Worm (Caenorhabditis elegans) whole organism, L4 larva: ENCODE data around the gene Y37D8A.6.
A peak's percentile ranks its signal among the peaks of the same experiment; 100 is the strongest.

Experiments used
- F26F4.8 ChIP-seq: fragments of 200-800 bp; sonication (Bioruptor generic); conservative IDR thresholded peaks from 2 replicates; pipeline ENCODE4 v1.3.6; 2022; ENCODE audit warnings: missing genetic modification characterization, missing compliant biosample characterization
- T26A8.4 ChIP-seq: fragments of 200-800 bp; sonication (Bioruptor generic); IDR thresholded peaks from 2 replicates; pipeline ENCODE4 v1.3.6; 2022; ENCODE audit warnings: missing genetic modification characterization, missing compliant biosample characterization
- Y105C5A.15 ChIP-seq: fragments of 200-800 bp; sonication (Bioruptor generic); IDR thresholded peaks from 2 replicates; pipeline ENCODE4 v1.3.6; 2022; ENCODE audit warnings: missing genetic modification characterization, missing compliant biosample characterization
- Y48G9A.11 ChIP-seq: fragments of 200-800 bp; sonication (Bioruptor generic); IDR thresholded peaks from 2 replicates; pipeline ENCODE4 v1.3.6; 2022; ENCODE audit warnings: missing genetic modification reagents, missing genetic modification characterization, missing compliant biosample characterization
- Y75B8A.6 ChIP-seq: fragments of 200-800 bp; sonication (Bioruptor generic); IDR thresholded peaks from 2 replicates; pipeline ENCODE4 v1.3.6; 2022; ENCODE audit warnings: missing genetic modification reagents, missing genetic modification characterization, missing compliant biosample characterization
- ZK337.2 ChIP-seq: fragments of 200-800 bp; sonication (Bioruptor generic); IDR thresholded peaks from 2 replicates; pipeline ENCODE4 v1.3.6; 2022; ENCODE audit warnings: missing genetic modification reagents, missing genetic modification characterization, missing compliant biosample characterization
- aha-1 ChIP-seq: fragments of 150-350 bp; peaks from one replicate; lab custom pipeline; 2014; ENCODE audit warnings: missing biosample characterization, missing genetic modification characterization
- aly-2 ChIP-seq: sonication (generic microtip); optimal IDR thresholded peaks from 2 replicates; lab custom pipeline; 2018; ENCODE audit warnings: missing biosample characterization, missing genetic modification characterization
- arid-1 ChIP-seq: fragments of 200-800 bp; sonication (Bioruptor generic); conservative IDR thresholded peaks from 2 replicates; pipeline ENCODE4 v1.3.6; 2022; ENCODE audit warnings: missing genetic modification reagents, missing genetic modification characterization, missing compliant biosample characterization
- ceh-20 ChIP-seq: fragments of 200-800 bp; sonication (Bioruptor generic); IDR thresholded peaks from 2 replicates; pipeline ENCODE4 v1.3.6; 2022; ENCODE audit warnings: missing genetic modification reagents, missing genetic modification characterization, missing compliant biosample characterization
- ceh-28 ChIP-seq: fragments of 150-350 bp; optimal IDR thresholded peaks from 2 replicates; lab custom pipeline; 2014; ENCODE audit warnings: missing biosample characterization, missing genetic modification reagents, missing genetic modification characterization
- ces-1 ChIP-seq: fragments of 150-350 bp; sonication (generic microtip); optimal IDR thresholded peaks from 4 replicates; lab custom pipeline; 2014; ENCODE audit warnings: missing biosample characterization, missing genetic modification reagents, missing genetic modification characterization
- cey-2 ChIP-seq: sonication (generic microtip); optimal IDR thresholded peaks from 3 replicates; lab custom pipeline; 2017; ENCODE audit warnings: missing genetic modification characterization, mild to moderate bottlenecking, missing compliant biosample characterization, antibody characterized with exemption, borderline replicate concordance; ENCODE audit not compliant: insufficient read depth
- daf-19 ChIP-seq: fragments of 200-800 bp; sonication (Bioruptor generic); conservative IDR thresholded peaks from 2 replicates; pipeline ENCODE4 v1.3.6; 2022; ENCODE audit warnings: missing genetic modification characterization, missing compliant biosample characterization
- dmd-6 ChIP-seq: fragments of 200-800 bp; sonication (Bioruptor generic); IDR thresholded peaks from 2 replicates; pipeline ENCODE4 v1.3.6; 2022; ENCODE audit warnings: missing genetic modification reagents, missing genetic modification characterization, missing compliant biosample characterization
- dmd-9 ChIP-seq: fragments of 200-800 bp; sonication (Bioruptor generic); IDR thresholded peaks from 2 replicates; pipeline ENCODE4 v1.3.6; 2022; ENCODE audit warnings: missing genetic modification reagents, missing genetic modification characterization, missing compliant biosample characterization
- duxl-1 ChIP-seq: sonication (generic microtip); optimal IDR thresholded peaks from 2 replicates; lab custom pipeline; 2016; ENCODE audit warnings: mild to moderate bottlenecking, missing genetic modification characterization, moderate library complexity, missing compliant biosample characterization; ENCODE audit not compliant: poor library complexity
- dve-1 ChIP-seq: sonication (generic microtip); optimal IDR thresholded peaks from 2 replicates; lab custom pipeline; 2017; ENCODE audit warnings: antibody characterized with exemption, mild to moderate bottlenecking, missing genetic modification characterization, missing compliant biosample characterization; ENCODE audit not compliant: insufficient read depth
- egl-27 ChIP-seq: sonication (generic microtip); optimal IDR thresholded peaks from 3 replicates; lab custom pipeline; 2017; ENCODE audit warnings: missing biosample characterization, missing genetic modification reagents, missing genetic modification characterization
- egl-43 ChIP-seq: fragments of 200-800 bp; sonication (Bioruptor generic); IDR thresholded peaks from 2 replicates; pipeline ENCODE4 v1.3.6; 2022; ENCODE audit warnings: missing genetic modification reagents, missing genetic modification characterization, missing compliant biosample characterization
- gei-8 ChIP-seq: fragments of 200-800 bp; sonication (Bioruptor generic); optimal IDR thresholded peaks from 2 replicates; lab custom pipeline; 2018; ENCODE audit warnings: mild to moderate bottlenecking, missing genetic modification characterization, missing compliant biosample characterization
- hif-1 ChIP-seq, 2 experiments: sonication (generic microtip); optimal IDR thresholded peaks; 2 replicates each; lab custom pipeline; 2016 to 2017; ENCODE audit warnings: missing compliant biosample characterization in 2 of 2, missing genetic modification characterization in 2 of 2, missing genetic modification reagents in 2 of 2, missing genotype in 2 of 2, mild to moderate bottlenecking in 1 of 2
- hlh-11 ChIP-seq: fragments of 200-800 bp; sonication (Bioruptor generic); optimal IDR thresholded peaks from 2 replicates; lab custom pipeline; 2018; ENCODE audit warnings: mild to moderate bottlenecking, missing genetic modification characterization, missing compliant biosample characterization
- hlh-30 ChIP-seq: sonication (generic microtip); optimal IDR thresholded peaks from 2 replicates; lab custom pipeline; 2017; ENCODE audit warnings: antibody characterized with exemption, mild to moderate bottlenecking, missing genetic modification characterization, missing compliant biosample characterization; ENCODE audit not compliant: insufficient read depth
- lin-1 ChIP-seq: fragments of 200-800 bp; sonication (Bioruptor generic); IDR thresholded peaks from 2 replicates; pipeline ENCODE4 v1.3.6; 2022; ENCODE audit warnings: missing genetic modification reagents, missing genetic modification characterization, missing compliant biosample characterization
- lin-13 ChIP-seq: fragments of 150-350 bp; optimal IDR thresholded peaks from 2 replicates; lab custom pipeline; 2014; ENCODE audit warnings: missing biosample characterization, missing genetic modification reagents, missing genetic modification characterization
- lin-38 ChIP-seq: fragments of 200-800 bp; sonication (Bioruptor generic); IDR thresholded peaks from 2 replicates; pipeline ENCODE4 v1.3.6; 2022; ENCODE audit warnings: missing genetic modification reagents, missing genetic modification characterization, missing compliant biosample characterization
- lsy-2 ChIP-seq, 2 experiments: fragments of 150-350 bp in 1 of 2; sonication (generic microtip) in 1 of 2; optimal IDR thresholded peaks; 2 replicates each; lab custom pipeline; 2014 to 2017; ENCODE audit warnings: missing biosample characterization in 2 of 2, missing genetic modification characterization in 2 of 2
- mdl-1 ChIP-seq, 2 experiments: fragments of 150-350 bp in 1 of 2; sonication (generic microtip) in 1 of 2; optimal IDR thresholded peaks; 2 replicates each; lab custom pipeline; 2014 to 2017; ENCODE audit warnings: missing biosample characterization in 2 of 2, missing genetic modification characterization in 2 of 2
- mep-1 ChIP-seq: fragments of 150-350 bp; sonication (generic microtip); optimal IDR thresholded peaks from 3 replicates; lab custom pipeline; 2014; ENCODE audit warnings: missing biosample characterization, missing genetic modification characterization
- mes-2 ChIP-seq: sonication (generic microtip); optimal IDR thresholded peaks from 2 replicates; lab custom pipeline; 2016; ENCODE audit warnings: missing genotype, mild to moderate bottlenecking, missing genetic modification characterization, missing compliant biosample characterization; ENCODE audit not compliant: poor library complexity, severe bottlenecking
- nhr-111 ChIP-seq: fragments of 200-800 bp; sonication (Bioruptor generic); optimal IDR thresholded peaks from 2 replicates; lab custom pipeline; 2018; ENCODE audit warnings: mild to moderate bottlenecking, missing genetic modification characterization, missing compliant biosample characterization
- nhr-28 ChIP-seq: fragments of 150-350 bp; optimal IDR thresholded peaks from 2 replicates; lab custom pipeline; 2014; ENCODE audit warnings: missing biosample characterization, missing genetic modification characterization
- nhr-48 ChIP-seq: sonication (generic microtip); optimal IDR thresholded peaks from 2 replicates; lab custom pipeline; 2016; ENCODE audit warnings: mild to moderate bottlenecking, missing genetic modification characterization, missing compliant biosample characterization
- pha-4 ChIP-seq, 2 experiments: fragments of 150-350 bp in 1 of 2; fragments of 200-800 bp in 1 of 2; sonication (Bioruptor generic) in 1 of 2; IDR thresholded peaks in 1 of 2; optimal IDR thresholded peaks in 1 of 2; 2 replicates each; pipeline versions ENCODE4 v1.3.6 to Lab custom; 2014 to 2022; ENCODE audit warnings: missing genetic modification characterization in 2 of 2, missing genetic modification reagents in 2 of 2, missing biosample characterization in 1 of 2, missing compliant biosample characterization in 1 of 2
- saeg-2 ChIP-seq: fragments of 200-800 bp; sonication (Bioruptor generic); IDR thresholded peaks from 2 replicates; pipeline ENCODE4 v1.3.6; 2022; ENCODE audit warnings: missing genetic modification reagents, missing genetic modification characterization, missing compliant biosample characterization
- tag-97 ChIP-seq: fragments of 200-800 bp; sonication (Bioruptor generic); IDR thresholded peaks from 2 replicates; pipeline ENCODE4 v1.3.6; 2022; ENCODE audit warnings: missing genetic modification characterization, missing compliant biosample characterization
- tra-1 ChIP-seq: fragments of 200-800 bp; sonication (Bioruptor generic); IDR thresholded peaks from 2 replicates; pipeline ENCODE4 v1.3.6; 2022; ENCODE audit warnings: missing genetic modification reagents, missing genetic modification characterization, missing compliant biosample characterization

The Y37D8A.6 gene

ce11 chrIII:12847623-12848022, 22.5 kb downstream of the Y37D8A.6 start (continued):
- TF ChIP-seq pha-4 (GFP tag; IDR thresholded peaks at IDR 0.05; lab: Robert Waterston, UW) (no peak), pha-4 (tag; optimal IDR thresholded peaks at IDR 0.05; lab: Kevin White, UChicago) (no peak), dve-1 (tag; lab: Kevin White, UChicago) (peak; percentile 73)

ce11 chrIII:12842858-12843257, 27.2 kb downstream of the Y37D8A.6 start:
- TF ChIP-seq dmd-6 (GFP tag; lab: Robert Waterston, UW) (peak; percentile 69), hlh-30 (tag; lab: Kevin White, UChicago) (peak; percentile 75), ces-1 (GFP tag; lab: Kevin White, UChicago) (no peak), egl-27 (tag; lab: Kevin White, UChicago) (no peak), lin-38 (GFP tag; lab: Robert Waterston, UW) (no peak), duxl-1 (tag; lab: Kevin White, UChicago) (no peak), tag-97 (GFP tag; lab: Robert Waterston, UW) (no peak), lsy-2 (tag; optimal IDR thresholded peaks at IDR 0.05; lab: Kevin White, UChicago) (peak in 1 of 2 experiments; percentile 48), hlh-11 (peak; percentile 75), arid-1 (GFP tag; lab: Robert Waterston, UW) (no peak), nhr-28 (tag; lab: Kevin White, UChicago) (peak; percentile 49), Y48G9A.11 (GFP tag; lab: Robert Waterston, UW) (no peak), hif-1 (tag; optimal IDR thresholded peaks at IDR 0.05; lab: Kevin White, UChicago) (peak in 1 of 2 experiments; percentile 9), mep-1 (peak; percentile 19), T26A8.4 (no peak), tra-1 (GFP tag; lab: Robert Waterston, UW) (peak; percentile 65; the same call in 1 of the 2 replicates), ceh-20 (GFP tag; lab: Robert Waterston, UW) (0 out of 2 replicates have a peak, but pooled peaks have one; percentile 44), nhr-111 (GFP tag; lab: Kevin White, UChicago) (no peak), nhr-48 (tag; lab: Kevin White, UChicago) (peak; percentile 50), dve-1 (tag; lab: Kevin White, UChicago) (peak; percentile 81), aly-2 (no peak), mes-2 (tag; lab: Kevin White, UChicago) (no peak), saeg-2 (GFP tag; lab: Robert Waterston, UW) (no peak), Y75B8A.6 (GFP tag; lab: Robert Waterston, UW) (no peak), egl-43 (GFP tag; lab: Robert Waterston, UW) (no peak), lin-1 (GFP tag; lab: Robert Waterston, UW) (no peak), cey-2 (peak; percentile 61), daf-19 (GFP tag; lab: Robert Waterston, UW) (no peak), Y105C5A.15 (no peak), F26F4.8 (GFP tag; lab: Robert Waterston, UW) (no peak), aha-1 (tag; lab: Kevin White, UChicago) (no peak), lin-13 (GFP tag; lab: Kevin White, UChicago) (no peak), mdl-1 (tag; optimal IDR thresholded peaks at IDR 0.05; lab: Kevin White, UChicago) (peak; percentile 48 to 82), gei-8 (GFP tag; lab: Kevin White, UChicago) (no peak), ceh-28 (tag; lab: Kevin White, UChicago) (no peak), ZK337.2 (GFP tag; lab: Robert Waterston, UW) (no peak), dmd-9 (GFP tag; lab: Robert Waterston, UW) (no peak)
- TF ChIP-seq, all 104 proteins: peak for 13
